Fruit fly (Drosophila melanogaster) whole organism, adult: ENCODE measurements around the gene Ziz.

Experiments used
- CG7045 ChIP-seq: fragments of 200-800 bp; sonication (Bioruptor generic); optimal IDR thresholded peaks from 2 replicates; lab custom pipeline; 2017; ENCODE audit warnings: missing biosample characterization, mild to moderate bottlenecking, missing genetic modification characterization
- Mnt ChIP-seq: fragments of 200-800 bp; sonication (Bioruptor generic); optimal IDR thresholded peaks from 2 replicates; lab custom pipeline; 2016; ENCODE audit warnings: missing biosample characterization, mild to moderate bottlenecking, missing genetic modification characterization
- cic ChIP-seq: fragments of 200-800 bp; sonication (Bioruptor generic); optimal IDR thresholded peaks from 2 replicates; lab custom pipeline; 2017; ENCODE audit warnings: missing biosample characterization, mild to moderate bottlenecking, missing genetic modification characterization, moderate library complexity
- cnc ChIP-seq, 2 experiments: fragments of >200 bp; optimal IDR thresholded peaks; 2 replicates each; lab custom pipeline; 2017
- kay ChIP-seq: fragments of 200-800 bp; sonication (Bioruptor generic); peaks from one replicate; lab custom pipeline; 2016; ENCODE audit warnings: missing biosample characterization, missing genetic modification characterization, borderline replicate concordance
- pad ChIP-seq: fragments of 200-800 bp; sonication (Bioruptor generic); optimal IDR thresholded peaks from 3 replicates; lab custom pipeline; 2017; ENCODE audit warnings: missing biosample characterization, missing genetic modification characterization, mild to moderate bottlenecking, moderate library complexity, missing genetic modification reagents

- TF ChIP-seq CG7045 (GFP tag; lab: Kevin White, UChicago) (no peak), Mnt (GFP tag; lab: Kevin White, UChicago) (no peak), cic (GFP tag; lab: Kevin White, UChicago) (no peak), cnc (optimal IDR thresholded peaks at IDR 0.05; lab: Kevin White, UChicago) (no peak), pad (GFP tag; lab: Kevin White, UChicago) (no peak), kay (GFP tag; lab: Kevin White, UChicago) (no peak)
These were observed 37.9 kb upstream of the Ziz start for dm6 chr2L:7534024-7534423.
